Worm (Caenorhabditis elegans) whole organism, late embryonic: ENCODE measurements around the gene T01D1.3.

Experiments used
- C08G9.2 ChIP-seq: sonication (generic microtip); optimal IDR thresholded peaks from 2 replicates; lab custom pipeline; 2016; ENCODE audit warnings: mild to moderate bottlenecking, missing genetic modification characterization, moderate library complexity, missing compliant biosample characterization
- C38D4.7 ChIP-seq: fragments of 200-800 bp; sonication (Bioruptor generic); optimal IDR thresholded peaks from 2 replicates; lab custom pipeline; 2018; ENCODE audit warnings: mild to moderate bottlenecking, missing genetic modification characterization, moderate library complexity, missing compliant biosample characterization
- T23F11.4 ChIP-seq: fragments of 200-800 bp; sonication (Bioruptor generic); optimal IDR thresholded peaks from 2 replicates; lab custom pipeline; 2018; ENCODE audit warnings: mild to moderate bottlenecking, missing genetic modification characterization, missing compliant biosample characterization
- ahr-1 ChIP-seq: sonication (generic microtip); optimal IDR thresholded peaks from 2 replicates; lab custom pipeline; 2016; ENCODE audit warnings: missing genetic modification characterization, missing compliant biosample characterization
- ama-1 ChIP-seq: fragments of 150-350 bp; optimal IDR thresholded peaks from 2 replicates; lab custom pipeline; 2014
- ceh-19 ChIP-seq: fragments of 200-800 bp; sonication (Bioruptor generic); optimal IDR thresholded peaks from 2 replicates; lab custom pipeline; 2018; ENCODE audit warnings: mild to moderate bottlenecking, missing genetic modification characterization, missing compliant biosample characterization
- ceh-24 ChIP-seq: sonication (generic microtip); optimal IDR thresholded peaks from 2 replicates; lab custom pipeline; 2016; ENCODE audit warnings: mild to moderate bottlenecking, missing genetic modification characterization, missing compliant biosample characterization
- ceh-31 ChIP-seq: sonication (generic microtip); optimal IDR thresholded peaks from 2 replicates; lab custom pipeline; 2016; ENCODE audit warnings: missing genetic modification characterization, missing compliant biosample characterization
- ceh-48 ChIP-seq: sonication (generic microtip); optimal IDR thresholded peaks from 2 replicates; lab custom pipeline; 2016; ENCODE audit warnings: missing genetic modification characterization, inconsistent platforms, missing compliant biosample characterization
- ceh-9 ChIP-seq: sonication (generic microtip); optimal IDR thresholded peaks from 2 replicates; lab custom pipeline; 2016; ENCODE audit warnings: mild to moderate bottlenecking, missing genetic modification characterization, inconsistent platforms, missing compliant biosample characterization
- dve-1 ChIP-seq: sonication (generic microtip); optimal IDR thresholded peaks from 2 replicates; lab custom pipeline; 2017; ENCODE audit warnings: antibody characterized with exemption, mild to moderate bottlenecking, missing genetic modification characterization, missing compliant biosample characterization
- elt-2 ChIP-seq: sonication (generic microtip); optimal IDR thresholded peaks from 2 replicates; lab custom pipeline; 2016; ENCODE audit warnings: missing genetic modification reagents, missing genetic modification characterization, missing compliant biosample characterization
- fax-1 ChIP-seq: sonication (generic microtip); optimal IDR thresholded peaks from 2 replicates; lab custom pipeline; 2016; ENCODE audit warnings: missing genotype, missing genetic modification characterization, missing compliant biosample characterization
- hlh-13 ChIP-seq: fragments of 200-800 bp; sonication (Bioruptor generic); optimal IDR thresholded peaks from 2 replicates; lab custom pipeline; 2018; ENCODE audit warnings: mild to moderate bottlenecking, missing genetic modification characterization, missing compliant biosample characterization
- hlh-6 ChIP-seq: sonication (generic microtip); optimal IDR thresholded peaks from 2 replicates; lab custom pipeline; 2016; ENCODE audit warnings: missing genotype, missing genetic modification characterization, missing compliant biosample characterization
- hlh-8 ChIP-seq: sonication (generic microtip); optimal IDR thresholded peaks from 2 replicates; lab custom pipeline; 2016; ENCODE audit warnings: missing genotype, missing genetic modification characterization, missing compliant biosample characterization
- lin-11 ChIP-seq: fragments of 200-800 bp; sonication (Bioruptor generic); optimal IDR thresholded peaks from 2 replicates; lab custom pipeline; 2018; ENCODE audit warnings: mild to moderate bottlenecking, missing genetic modification characterization, missing compliant biosample characterization
- nfya-1 ChIP-seq: sonication (generic microtip); optimal IDR thresholded peaks from 2 replicates; lab custom pipeline; 2017; ENCODE audit warnings: missing genetic modification characterization, mild to moderate bottlenecking, missing compliant biosample characterization, antibody characterized with exemption, moderate library complexity
- nhr-11 ChIP-seq: fragments of 150-350 bp; optimal IDR thresholded peaks from 2 replicates; lab custom pipeline; 2014; ENCODE audit warnings: missing biosample characterization, missing genetic modification characterization
- nhr-232 ChIP-seq: sonication (generic microtip); optimal IDR thresholded peaks from 2 replicates; lab custom pipeline; 2016; ENCODE audit warnings: missing genetic modification characterization, missing compliant biosample characterization
- npax-4 ChIP-seq: sonication (generic microtip); optimal IDR thresholded peaks from 2 replicates; lab custom pipeline; 2016; ENCODE audit warnings: missing genetic modification characterization, missing compliant biosample characterization
- odd-2 ChIP-seq: sonication (generic microtip); optimal IDR thresholded peaks from 2 replicates; lab custom pipeline; 2017; ENCODE audit warnings: antibody characterized with exemption, mild to moderate bottlenecking, missing genetic modification characterization, missing compliant biosample characterization
- pat-9 ChIP-seq: fragments of 200-800 bp; sonication (Bioruptor generic); optimal IDR thresholded peaks from 2 replicates; lab custom pipeline; 2018; ENCODE audit warnings: mild to moderate bottlenecking, missing genetic modification characterization, moderate library complexity, missing compliant biosample characterization
- pax-1 ChIP-seq: fragments of 150-350 bp; optimal IDR thresholded peaks from 2 replicates; lab custom pipeline; 2014; ENCODE audit warnings: missing biosample characterization, missing genetic modification characterization
- pha-4 ChIP-seq: fragments of 150-350 bp; optimal IDR thresholded peaks from 2 replicates; lab custom pipeline; 2018; ENCODE audit warnings: missing biosample characterization, missing genetic modification reagents, missing genetic modification characterization
- ref-2 ChIP-seq: sonication (generic microtip); optimal IDR thresholded peaks from 2 replicates; lab custom pipeline; 2016; ENCODE audit warnings: missing genetic modification characterization, missing compliant biosample characterization
- sdc-2 ChIP-seq: sonication (generic microtip); optimal IDR thresholded peaks from 2 replicates; lab custom pipeline; 2016; ENCODE audit warnings: missing genotype, missing genetic modification characterization, missing compliant biosample characterization
- syd-9 ChIP-seq: sonication (generic microtip); optimal IDR thresholded peaks from 2 replicates; lab custom pipeline; 2016; ENCODE audit warnings: mild to moderate bottlenecking, missing genetic modification characterization, moderate library complexity, missing compliant biosample characterization
- tbx-7 ChIP-seq: sonication (generic microtip); optimal IDR thresholded peaks from 2 replicates; lab custom pipeline; 2016; ENCODE audit warnings: missing genotype, missing genetic modification characterization, missing compliant biosample characterization
- ttx-3 ChIP-seq: sonication (generic microtip); optimal IDR thresholded peaks from 2 replicates; lab custom pipeline; 2016; ENCODE audit warnings: missing genetic modification reagents, missing genetic modification characterization, missing compliant biosample characterization
- unc-55 ChIP-seq: sonication (generic microtip); optimal IDR thresholded peaks from 2 replicates; lab custom pipeline; 2017; ENCODE audit warnings: missing biosample characterization, missing genetic modification reagents, missing genetic modification characterization
- zip-5 ChIP-seq: sonication (generic microtip); optimal IDR thresholded peaks from 2 replicates; lab custom pipeline; 2016; ENCODE audit warnings: missing genetic modification characterization, missing compliant biosample characterization

T01D1.3 gene

ce11 chrII:146933-147332, 28.8 kb downstream of the T01D1.3 start, which contains the start of gene T25D3.4:
T25D3.4 (plus strand) TSS chrII:147233.
- TF ChIP-seq pat-9 (tag; lab: Kevin White, UChicago) (no peak), pax-1 (tag; lab: Kevin White, UChicago) (no peak), npax-4 (tag; lab: Kevin White, UChicago) (no peak), lin-11 (no peak), hlh-8 (no peak), hlh-6 (tag; lab: Kevin White, UChicago) (no peak), fax-1 (no peak), pha-4 (tag; lab: Kevin White, UChicago) (no peak)

ce11 chrII:135166-135565, 40.6 kb downstream of the T01D1.3 start, which contains the start of gene K10B4.1:
K10B4.1 (plus strand) TSS chrII:135466.
- TF ChIP-seq ceh-24 (tag; lab: Kevin White, UChicago) (no peak), ttx-3 (tag; lab: Kevin White, UChicago) (no peak), nfya-1 (tag; lab: Kevin White, UChicago) (no peak), dve-1 (tag; lab: Kevin White, UChicago) (no peak), fax-1 (no peak), elt-2 (no peak), ceh-9 (tag; lab: Kevin White, UChicago) (no peak)

ce11 chrII:133548-134275, 42.1 kb downstream of the T01D1.3 start, which contains the start of gene cwn-1:
cwn-1 (minus strand) TSS chrII:133598.
- TF ChIP-seq T23F11.4 (GFP tag; lab: Kevin White, UChicago) = no peak
- TF ChIP-seq odd-2 = no peak
- no peak for TF ChIP-seq C08G9.2 (tag; lab: Kevin White, UChicago)
- TF ChIP-seq zip-5 = no peak
- TF ChIP-seq hlh-8 = peak; percentile 48
- TF ChIP-seq ceh-48 (tag; lab: Kevin White, UChicago) = no peak
- TF ChIP-seq unc-55 (GFP tag; lab: Kevin White, UChicago) = peak; percentile 89

- TF ChIP-seq sdc-2 (tag; lab: Kevin White, UChicago) (no peak), C08G9.2 (tag; lab: Kevin White, UChicago) (no peak), nhr-232 (tag; lab: Kevin White, UChicago) (no peak), ceh-48 (tag; lab: Kevin White, UChicago) (no peak), syd-9 (no peak), fax-1 (no peak), dve-1 (tag; lab: Kevin White, UChicago) (no peak), ama-1 (lab: Kevin White, UChicago) (no peak)
These were observed 46.0 kb downstream of the T01D1.3 start for ce11 chrII:129770-130169.

ce11 chrII:128929-129328, 46.8 kb downstream of the T01D1.3 start, which contains the start of gene srd-3:
srd-3 (minus strand) TSS chrII:129029.
- TF ChIP-seq dve-1 (tag; lab: Kevin White, UChicago) (no peak), ceh-19 (no peak), T23F11.4 (GFP tag; lab: Kevin White, UChicago) (no peak), tbx-7 (no peak), ahr-1 (no peak), sdc-2 (tag; lab: Kevin White, UChicago) (no peak), fax-1 (no peak), lin-11 (no peak), nhr-11 (tag; lab: Kevin White, UChicago) (no peak), C38D4.7 (GFP tag; lab: Kevin White, UChicago) (no peak), ceh-31 (tag; lab: Kevin White, UChicago) (no peak), hlh-13 (GFP tag; lab: Kevin White, UChicago) (no peak), C08G9.2 (tag; lab: Kevin White, UChicago) (no peak), ref-2 (tag; lab: Kevin White, UChicago) (no peak), ama-1 (lab: Kevin White, UChicago) (no peak)
